Worm (Caenorhabditis elegans) whole organism, L1 larva: ENCODE results near the gene gpc-1.

Experiments
- C34B4.2 ChIP-seq: sonication (generic microtip); optimal IDR thresholded peaks from 2 replicates; lab custom pipeline; 2017; ENCODE audit warnings: mild to moderate bottlenecking, missing genetic modification characterization, missing compliant biosample characterization
- alr-1 ChIP-seq: fragments of 200-800 bp; sonication (Bioruptor generic); optimal IDR thresholded peaks from 2 replicates; lab custom pipeline; 2018; ENCODE audit warnings: borderline replicate concordance, mild to moderate bottlenecking, missing genetic modification characterization, missing compliant biosample characterization
- ama-1 ChIP-seq: fragments of 150-350 bp; optimal IDR thresholded peaks from 2 replicates; lab custom pipeline; 2014
- blmp-1 ChIP-seq: fragments of 150-350 bp; optimal IDR thresholded peaks from 2 replicates; lab custom pipeline; 2014; ENCODE audit warnings: missing biosample characterization, missing genetic modification characterization
- ceh-82 ChIP-seq, 3 experiments: fragments of 150-350 bp in 1 of 3; sonication (generic microtip) in 2 of 3; optimal IDR thresholded peaks; 2 replicates each; lab custom pipeline; 2014 to 2017; ENCODE audit warnings: missing biosample characterization in 3 of 3, missing genetic modification characterization in 3 of 3
- ceh-90 ChIP-seq: sonication (generic microtip); optimal IDR thresholded peaks from 2 replicates; lab custom pipeline; 2016; ENCODE audit warnings: missing genetic modification characterization, missing compliant biosample characterization
- dpl-1 ChIP-seq, 3 experiments: fragments of 150-350 bp in 2 of 3; sonication (generic microtip) in 1 of 3; optimal IDR thresholded peaks; 2 replicates each; lab custom pipeline; 2014 to 2017; ENCODE audit warnings: missing biosample characterization in 3 of 3, missing genetic modification characterization in 3 of 3, missing genetic modification reagents in 3 of 3
- dsc-1 ChIP-seq: sonication (generic microtip); optimal IDR thresholded peaks from 2 replicates; lab custom pipeline; 2016; ENCODE audit warnings: mild to moderate bottlenecking, missing genetic modification characterization, missing compliant biosample characterization
- efl-1 ChIP-seq, 4 experiments: fragments of 150-350 bp; optimal IDR thresholded peaks in 3 of 4; peaks in 1 of 4; 1 replicate in 1 of 4; 2 replicates in 3 of 4; lab custom pipeline; 2014; ENCODE audit warnings: missing biosample characterization in 2 of 4, missing genetic modification characterization in 2 of 4, missing genetic modification reagents in 2 of 4
- elt-3 ChIP-seq, 6 experiments: fragments of 150-350 bp in 1 of 6; sonication (generic microtip); optimal IDR thresholded peaks; 2 replicates each; lab custom pipeline; 2017 to 2018; ENCODE audit warnings: missing biosample characterization in 6 of 6, missing genetic modification characterization in 6 of 6, inconsistent platforms in 1 of 6
- fkh-10 ChIP-seq: sonication (generic microtip); optimal IDR thresholded peaks from 2 replicates; lab custom pipeline; 2017; ENCODE audit warnings: missing biosample characterization, missing genetic modification reagents, missing genetic modification characterization
- fkh-8 ChIP-seq: sonication (generic microtip); optimal IDR thresholded peaks from 2 replicates; lab custom pipeline; 2016; ENCODE audit warnings: mild to moderate bottlenecking, missing genetic modification characterization, missing compliant biosample characterization
- hlh-17 ChIP-seq: fragments of 200-800 bp; sonication (Bioruptor generic); optimal IDR thresholded peaks from 2 replicates; lab custom pipeline; 2018; ENCODE audit warnings: missing genetic modification characterization, mild to moderate bottlenecking, missing compliant biosample characterization, moderate library complexity, borderline replicate concordance
- isw-1 ChIP-seq: fragments of 200-800 bp; sonication (Bioruptor generic); IDR thresholded peaks from 2 replicates; pipeline ENCODE4 v1.3.6; 2022; ENCODE audit warnings: missing genetic modification characterization, missing compliant biosample characterization
- lin-14 ChIP-seq: fragments of 200-800 bp; sonication (Bioruptor generic); optimal IDR thresholded peaks from 2 replicates; lab custom pipeline; 2018; ENCODE audit warnings: mild to moderate bottlenecking, missing genetic modification characterization, moderate library complexity, missing compliant biosample characterization
- lin-35 ChIP-seq, 2 experiments: fragments of 150-350 bp; optimal IDR thresholded peaks; 2 replicates each; lab custom pipeline; 2014; ENCODE audit warnings: missing biosample characterization in 2 of 2, missing genetic modification characterization in 2 of 2, missing genetic modification reagents in 2 of 2
- lir-3 ChIP-seq: sonication (generic microtip); optimal IDR thresholded peaks from 2 replicates; lab custom pipeline; 2016; ENCODE audit warnings: mild to moderate bottlenecking, missing genetic modification characterization, moderate library complexity, missing compliant biosample characterization; ENCODE audit not compliant: poor library complexity
- lsy-2 ChIP-seq, 2 experiments: fragments of 150-350 bp; optimal IDR thresholded peaks; 2 replicates each; lab custom pipeline; 2014; ENCODE audit warnings: missing biosample characterization in 2 of 2, missing genetic modification characterization in 2 of 2
- mdl-1 ChIP-seq, 2 experiments: fragments of 150-350 bp; optimal IDR thresholded peaks; 2 replicates each; lab custom pipeline; 2014 to 2017; ENCODE audit warnings: missing biosample characterization in 2 of 2, missing genetic modification characterization in 2 of 2, inconsistent platforms in 1 of 2
- mef-2 ChIP-seq: fragments of 150-350 bp; optimal IDR thresholded peaks from 2 replicates; lab custom pipeline; 2014; ENCODE audit warnings: missing biosample characterization, missing genetic modification characterization
- mep-1 ChIP-seq: fragments of 150-350 bp; optimal IDR thresholded peaks from 2 replicates; lab custom pipeline; 2014; ENCODE audit warnings: missing biosample characterization, missing genetic modification characterization
- nhr-12 ChIP-seq: sonication (generic microtip); optimal IDR thresholded peaks from 2 replicates; lab custom pipeline; 2017; ENCODE audit warnings: missing biosample characterization, missing genetic modification characterization
- nhr-19 ChIP-seq: fragments of 200-800 bp; sonication (Bioruptor generic); conservative IDR thresholded peaks from 2 replicates; pipeline ENCODE4 v1.3.6; 2022; ENCODE audit warnings: missing genetic modification characterization, missing compliant biosample characterization
- nhr-20 ChIP-seq: sonication (generic microtip); optimal IDR thresholded peaks from 2 replicates; lab custom pipeline; 2016; ENCODE audit warnings: mild to moderate bottlenecking, missing genetic modification characterization, missing compliant biosample characterization
- nhr-28 ChIP-seq: fragments of 150-350 bp; optimal IDR thresholded peaks from 2 replicates; lab custom pipeline; 2014; ENCODE audit warnings: missing biosample characterization, missing genetic modification characterization
- nhr-76 ChIP-seq: sonication (generic microtip); optimal IDR thresholded peaks from 2 replicates; lab custom pipeline; 2017; ENCODE audit warnings: missing biosample characterization, missing genetic modification characterization
- nhr-77 ChIP-seq: fragments of 150-350 bp; optimal IDR thresholded peaks from 2 replicates; lab custom pipeline; 2014; ENCODE audit warnings: missing biosample characterization, missing genetic modification characterization
- rnt-1 ChIP-seq: sonication (generic microtip); optimal IDR thresholded peaks from 2 replicates; lab custom pipeline; 2016; ENCODE audit warnings: mild to moderate bottlenecking, missing genetic modification characterization, moderate library complexity, missing compliant biosample characterization
- snu-23 ChIP-seq: sonication (generic microtip); optimal IDR thresholded peaks from 2 replicates; lab custom pipeline; 2016; ENCODE audit warnings: missing genetic modification characterization, missing compliant biosample characterization
- swsn-7 ChIP-seq: sonication (generic microtip); optimal IDR thresholded peaks from 2 replicates; lab custom pipeline; 2016; ENCODE audit warnings: missing genetic modification characterization, missing compliant biosample characterization
- vab-15 ChIP-seq: sonication (generic microtip); optimal IDR thresholded peaks from 2 replicates; lab custom pipeline; 2017; ENCODE audit warnings: missing genotype, mild to moderate bottlenecking, missing genetic modification characterization, missing compliant biosample characterization
- zag-1 ChIP-seq: fragments of 150-350 bp; optimal IDR thresholded peaks from 2 replicates; lab custom pipeline; 2014; ENCODE audit warnings: missing biosample characterization, missing genetic modification characterization

The gpc-1 gene

ce11 chrX:12908715-12909114 is 23.9 kb upstream of the gpc-1 start:
- TF ChIP-seq efl-1 (optimal IDR thresholded peaks at IDR 0.05; lab: Kevin White, UChicago) (no peak), efl-1 (GFP tag; optimal IDR thresholded peaks at IDR 0.05 in 1 of 2; lab: Kevin White, UChicago) (peak in 1 of 2 experiments; percentile 63), dpl-1 (GFP tag; optimal IDR thresholded peaks at IDR 0.05; lab: Kevin White, UChicago) (no peak)

- TF ChIP-seq ama-1 (lab: Kevin White, UChicago): no peak
- no peak for TF ChIP-seq fkh-10 (GFP tag; lab: Kevin White, UChicago)
- TF ChIP-seq hlh-17 (GFP tag; lab: Kevin White, UChicago): no peak
- TF ChIP-seq snu-23 (GFP tag; lab: Kevin White, UChicago): peak; percentile 24
- TF ChIP-seq lin-35 (GFP tag; optimal IDR thresholded peaks at IDR 0.05; lab: Kevin White, UChicago): peak in 1 of 2 experiments; percentile 15
- TF ChIP-seq nhr-19 (GFP tag; lab: Robert Waterston, UW): no peak
- TF ChIP-seq nhr-77 (tag; lab: Kevin White, UChicago): no peak
- no peak for TF ChIP-seq fkh-8 (tag; lab: Kevin White, UChicago)
- TF ChIP-seq blmp-1 (tag; lab: Kevin White, UChicago): peak; percentile 96
- peak; percentile 18 for TF ChIP-seq nhr-20 (tag; lab: Kevin White, UChicago)
- no peak for TF ChIP-seq C34B4.2 (tag; lab: Kevin White, UChicago)
- peak in 1 of 6 experiments; percentile 45 for TF ChIP-seq elt-3 (tag; optimal IDR thresholded peaks at IDR 0.05; lab: Kevin White, UChicago)
- TF ChIP-seq lin-14 (GFP tag; lab: Kevin White, UChicago): peak; percentile 35
Measured at ce11 chrX:12907502-12907901, 22.7 kb upstream of the gpc-1 start, which contains the start of gene pqn-18. Gene pqn-18, plus strand, starts transcription at chrX:12907832.

DNA sequence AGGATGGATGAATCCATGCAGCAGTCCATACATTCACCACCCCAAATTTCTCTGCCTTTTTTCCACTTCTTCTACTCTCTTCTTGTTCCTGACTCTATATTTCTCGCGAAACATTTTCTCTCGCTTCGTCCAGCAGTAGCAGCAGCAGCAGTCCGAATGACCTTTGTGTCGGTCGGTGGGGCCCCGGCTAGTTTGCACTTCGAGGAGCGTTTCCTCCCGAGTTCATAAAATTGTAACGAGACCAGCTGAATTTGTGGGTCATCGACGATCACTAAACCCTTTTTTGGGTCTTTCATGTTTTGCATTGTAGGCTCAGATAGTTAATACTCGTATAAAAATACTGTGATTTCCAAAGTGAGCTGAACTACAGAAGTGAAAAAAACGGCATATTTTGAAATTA is 19.0 kb upstream of the gpc-1 start:
- TF ChIP-seq nhr-28 (tag; lab: Kevin White, UChicago) (no peak), rnt-1 (tag; lab: Kevin White, UChicago) (peak; percentile 31), dsc-1 (tag; lab: Kevin White, UChicago) (peak; percentile 10), dpl-1 (GFP tag; optimal IDR thresholded peaks at IDR 0.05; lab: Kevin White, UChicago) (no peak), ama-1 (lab: Kevin White, UChicago) (no peak), mef-2 (tag; lab: Kevin White, UChicago) (no peak), lin-14 (GFP tag; lab: Kevin White, UChicago) (peak; percentile 48), isw-1 (no peak), mdl-1 (tag; optimal IDR thresholded peaks at IDR 0.05; lab: Kevin White, UChicago) (peak in 1 of 2 experiments; percentile 22), lir-3 (tag; lab: Kevin White, UChicago) (no peak), swsn-7 (no peak), lsy-2 (tag; optimal IDR thresholded peaks at IDR 0.05; lab: Kevin White, UChicago) (peak in 1 of 2 experiments; percentile 15), lin-35 (GFP tag; optimal IDR thresholded peaks at IDR 0.05; lab: Kevin White, UChicago) (peak in 1 of 2 experiments; percentile 4), alr-1 (no peak), vab-15 (no peak), ceh-82 (tag; optimal IDR thresholded peaks at IDR 0.05; lab: Kevin White, UChicago) (peak in 1 of 3 experiments; percentile 7), ceh-90 (no peak), blmp-1 (tag; lab: Kevin White, UChicago) (peak; percentile 57), efl-1 (optimal IDR thresholded peaks at IDR 0.05; lab: Kevin White, UChicago) (no peak), efl-1 (GFP tag; optimal IDR thresholded peaks at IDR 0.05 in 1 of 2; lab: Kevin White, UChicago) (peak in 1 of 2 experiments; percentile 30), zag-1 (tag; lab: Kevin White, UChicago) (no peak), nhr-12 (tag; lab: Kevin White, UChicago) (no peak), C34B4.2 (tag; lab: Kevin White, UChicago) (no peak)

ce11 chrX:12902057-12902652 is 17.4 kb upstream of the gpc-1 start:
- TF ChIP-seq ceh-82 (tag; optimal IDR thresholded peaks at IDR 0.05; lab: Kevin White, UChicago) (peak in 1 of 3 experiments; percentile 5), lin-35 (GFP tag; optimal IDR thresholded peaks at IDR 0.05; lab: Kevin White, UChicago) (no peak), lin-14 (GFP tag; lab: Kevin White, UChicago) (peak; percentile 51), hlh-17 (GFP tag; lab: Kevin White, UChicago) (no peak), mef-2 (tag; lab: Kevin White, UChicago) (no peak), dsc-1 (tag; lab: Kevin White, UChicago) (peak; percentile 9), nhr-76 (tag; lab: Kevin White, UChicago) (no peak), mep-1 (peak; percentile 16)
